Fruit fly (Drosophila melanogaster) whole organism, embryonic: ENCODE measurements around the gene CG17239.

Experiments
- BtbVII ChIP-seq: fragments of 200-800 bp; sonication (Bioruptor generic); optimal IDR thresholded peaks from 3 replicates; lab custom pipeline; 2017; ENCODE audit warnings: missing biosample characterization, mild to moderate bottlenecking, missing genetic modification characterization
- CG11398 ChIP-seq: fragments of 200-800 bp; sonication (Bioruptor generic); optimal IDR thresholded peaks from 2 replicates; lab custom pipeline; 2016; ENCODE audit warnings: missing biosample characterization, missing genetic modification characterization
- CG12104 ChIP-seq: fragments of 200-800 bp; sonication (Bioruptor generic); optimal IDR thresholded peaks from 3 replicates; lab custom pipeline; 2016; ENCODE audit warnings: missing biosample characterization, missing genetic modification characterization
- CG13287 ChIP-seq: fragments of 200-800 bp; sonication (Bioruptor generic); IDR thresholded peaks from 2 replicates; pipeline ENCODE4 v1.3.6; 2022; ENCODE audit warnings: missing biosample characterization, missing genetic modification characterization; ENCODE audit not compliant: partially characterized antibody
- CG15269 ChIP-seq: fragments of 200-800 bp; sonication (Bioruptor generic); optimal IDR thresholded peaks from 2 replicates; lab custom pipeline; 2018; ENCODE audit warnings: missing biosample characterization, mild to moderate bottlenecking, missing genetic modification characterization, moderate library complexity
- CG16813 ChIP-seq: fragments of 200-800 bp; sonication (Bioruptor generic); IDR thresholded peaks from 3 replicates; pipeline ENCODE4 v1.3.6; 2022; ENCODE audit warnings: missing biosample characterization, missing genetic modification characterization; ENCODE audit not compliant: partially characterized antibody
- CG2199 ChIP-seq: fragments of 200-800 bp; sonication (Bioruptor generic); IDR thresholded peaks from 3 replicates; pipeline ENCODE4 v1.3.6; 2022; ENCODE audit warnings: missing biosample characterization, missing genetic modification characterization
- CG2712 ChIP-seq: fragments of 200-800 bp; optimal IDR thresholded peaks from 3 replicates; lab custom pipeline; 2019; ENCODE audit warnings: missing biosample characterization, mild to moderate bottlenecking, missing genetic modification characterization, moderate library complexity
- CG2875 ChIP-seq: fragments of 200-800 bp; sonication (Bioruptor generic); optimal IDR thresholded peaks from 2 replicates; lab custom pipeline; 2017; ENCODE audit warnings: missing biosample characterization, mild to moderate bottlenecking, missing genetic modification characterization, missing genetic modification reagents
- CG4404 ChIP-seq: fragments of 200-800 bp; sonication (Bioruptor generic); IDR thresholded peaks from 2 replicates; pipeline ENCODE4 v1.3.6; 2022; ENCODE audit warnings: missing biosample characterization, missing genetic modification characterization
- CG5245 ChIP-seq: fragments of 200-800 bp; sonication (Bioruptor generic); optimal IDR thresholded peaks from 3 replicates; lab custom pipeline; 2016; ENCODE audit warnings: missing biosample characterization, missing genetic modification characterization
- CG5953 ChIP-seq: fragments of 200-800 bp; sonication (Bioruptor generic); IDR thresholded peaks from 2 replicates; pipeline ENCODE4 v1.3.6; 2022; ENCODE audit warnings: missing biosample characterization, missing genetic modification characterization
- CG6254 ChIP-seq: fragments of 200-800 bp; sonication (Bioruptor generic); optimal IDR thresholded peaks from 3 replicates; lab custom pipeline; 2017; ENCODE audit warnings: mild to moderate bottlenecking, missing biosample characterization, missing genetic modification reagents, missing genetic modification characterization
- CG9932 ChIP-seq: fragments of 200-800 bp; sonication (Bioruptor generic); IDR thresholded peaks from 2 replicates; pipeline ENCODE4 v1.3.6; 2022; ENCODE audit warnings: missing biosample characterization, missing genetic modification characterization
- Dref ChIP-seq: fragments of 200-800 bp; sonication (Bioruptor generic); IDR thresholded peaks from 2 replicates; pipeline ENCODE4 v1.3.6; 2022; ENCODE audit warnings: missing biosample characterization, missing genetic modification characterization
- Fer1 ChIP-seq: fragments of 200-800 bp; sonication (Bioruptor generic); optimal IDR thresholded peaks from 2 replicates; lab custom pipeline; 2017; ENCODE audit warnings: missing biosample characterization, mild to moderate bottlenecking, missing genetic modification characterization
- HLH4C ChIP-seq: fragments of 200-800 bp; sonication (Bioruptor generic); IDR thresholded peaks from 3 replicates; pipeline ENCODE4 v1.3.6; 2022; ENCODE audit warnings: missing biosample characterization, missing genetic modification characterization; ENCODE audit not compliant: partially characterized antibody
- Hmr ChIP-seq: fragments of 200-800 bp; sonication (Bioruptor generic); optimal IDR thresholded peaks from 3 replicates; lab custom pipeline; 2017; ENCODE audit warnings: mild to moderate bottlenecking, missing biosample characterization, missing genetic modification reagents, missing genetic modification characterization
- Med ChIP-seq: fragments of 200-800 bp; sonication (Bioruptor generic); peaks from one replicate; lab custom pipeline; 2016; ENCODE audit warnings: missing biosample characterization, missing genetic modification characterization, mild to moderate bottlenecking, inconsistent platforms, moderate library complexity
- Nf-YA ChIP-seq: fragments of 200-800 bp; sonication (Bioruptor generic); IDR thresholded peaks from 2 replicates; pipeline ENCODE4 v1.3.6; 2022; ENCODE audit warnings: missing biosample characterization, missing genetic modification characterization
- Nf-YB ChIP-seq: fragments of 200-800 bp; sonication (Bioruptor generic); optimal IDR thresholded peaks from 3 replicates; lab custom pipeline; 2019; ENCODE audit warnings: missing biosample characterization, mild to moderate bottlenecking, missing genetic modification characterization, moderate library complexity
- Poxn ChIP-seq: fragments of 200-800 bp; sonication (Bioruptor generic); IDR thresholded peaks from 2 replicates; pipeline ENCODE4 v1.3.6; 2022; ENCODE audit warnings: missing biosample characterization, missing genetic modification characterization
- Taf1 ChIP-seq: fragments of 200-800 bp; sonication (Bioruptor generic); IDR thresholded peaks from 2 replicates; pipeline ENCODE4 v1.3.6; 2022; ENCODE audit warnings: missing biosample characterization, missing genetic modification characterization
- btn ChIP-seq: fragments of 200-800 bp; sonication (Bioruptor generic); optimal IDR thresholded peaks from 2 replicates; lab custom pipeline; 2016; ENCODE audit warnings: missing biosample characterization, missing genetic modification characterization
- chif ChIP-seq, 2 experiments: fragments of 200-800 bp; sonication (Bioruptor generic); optimal IDR thresholded peaks; 3 replicates each; lab custom pipeline; 2016; ENCODE audit warnings: missing biosample characterization in 2 of 2, missing genetic modification characterization in 2 of 2
- crp ChIP-seq, 2 experiments: fragments of 200-800 bp; sonication (Bioruptor generic); optimal IDR thresholded peaks; 2 replicates in 1 of 2; 3 replicates in 1 of 2; lab custom pipeline; 2017; ENCODE audit warnings: missing biosample characterization in 2 of 2, missing genetic modification characterization in 2 of 2, mild to moderate bottlenecking in 1 of 2, moderate library complexity in 1 of 2
- cwo ChIP-seq: fragments of 200-800 bp; sonication (Bioruptor generic); optimal IDR thresholded peaks from 3 replicates; lab custom pipeline; 2017; ENCODE audit warnings: missing biosample characterization, missing genetic modification characterization, mild to moderate bottlenecking, moderate library complexity, missing genetic modification reagents
- dm ChIP-seq: fragments of 200-800 bp; sonication (Bioruptor generic); optimal IDR thresholded peaks from 3 replicates; lab custom pipeline; 2016; ENCODE audit warnings: missing biosample characterization, missing genetic modification characterization
- dmrt11E ChIP-seq: fragments of 200-800 bp; sonication (Bioruptor generic); optimal IDR thresholded peaks from 3 replicates; lab custom pipeline; 2018; ENCODE audit warnings: missing biosample characterization, mild to moderate bottlenecking, missing genetic modification characterization, moderate library complexity
- en ChIP-seq: fragments of 200-800 bp; sonication (Bioruptor generic); optimal IDR thresholded peaks from 2 replicates; lab custom pipeline; 2016; ENCODE audit warnings: missing biosample characterization, missing genetic modification characterization
- exex ChIP-seq: fragments of 200-800 bp; sonication (Bioruptor generic); optimal IDR thresholded peaks from 4 replicates; lab custom pipeline; 2018; ENCODE audit warnings: missing biosample characterization, mild to moderate bottlenecking, missing genetic modification characterization, moderate library complexity
- gem ChIP-seq: fragments of 200-800 bp; sonication (Bioruptor generic); optimal IDR thresholded peaks from 2 replicates; lab custom pipeline; 2019; ENCODE audit warnings: missing biosample characterization, mild to moderate bottlenecking, missing genetic modification characterization, moderate library complexity
- grn ChIP-seq: fragments of 200-800 bp; sonication (Bioruptor generic); optimal IDR thresholded peaks from 3 replicates; lab custom pipeline; 2017; ENCODE audit warnings: missing biosample characterization, missing genetic modification characterization
- her ChIP-seq: fragments of 200-800 bp; sonication (Bioruptor generic); optimal IDR thresholded peaks from 2 replicates; lab custom pipeline; 2016; ENCODE audit warnings: missing biosample characterization, missing genetic modification characterization
- lab ChIP-seq: fragments of 200-800 bp; sonication (Bioruptor generic); optimal IDR thresholded peaks from 3 replicates; lab custom pipeline; 2017; ENCODE audit warnings: missing biosample characterization, missing genetic modification characterization, mild to moderate bottlenecking, moderate library complexity, missing genetic modification reagents
- lbe ChIP-seq: fragments of 200-800 bp; sonication (Bioruptor generic); optimal IDR thresholded peaks from 2 replicates; lab custom pipeline; 2016; ENCODE audit warnings: missing biosample characterization, mild to moderate bottlenecking, missing genetic modification characterization
- org-1 ChIP-seq: fragments of 200-800 bp; sonication (Bioruptor generic); optimal IDR thresholded peaks from 2 replicates; lab custom pipeline; 2017; ENCODE audit warnings: missing biosample characterization, missing genetic modification characterization
- sens ChIP-seq: fragments of 200-800 bp; sonication (Bioruptor generic); peaks from one replicate; lab custom pipeline; 2016; ENCODE audit warnings: missing biosample characterization, missing genetic modification characterization
- shn ChIP-seq: fragments of 200-800 bp; sonication (Bioruptor generic); optimal IDR thresholded peaks from 3 replicates; lab custom pipeline; 2016; ENCODE audit warnings: missing biosample characterization, missing genetic modification characterization
- slbo ChIP-seq: fragments of 200-800 bp; sonication (Bioruptor generic); IDR thresholded peaks from 2 replicates; pipeline ENCODE4 v1.3.6; 2022; ENCODE audit warnings: missing biosample characterization, missing genetic modification characterization
- slou ChIP-seq: fragments of 200-800 bp; sonication (Bioruptor generic); optimal IDR thresholded peaks from 3 replicates; lab custom pipeline; 2016; ENCODE audit warnings: missing biosample characterization, missing genetic modification characterization
- stwl ChIP-seq: fragments of 200-800 bp; sonication (Bioruptor generic); optimal IDR thresholded peaks from 3 replicates; lab custom pipeline; 2018; ENCODE audit warnings: missing biosample characterization, mild to moderate bottlenecking, missing genetic modification characterization, moderate library complexity
- tx ChIP-seq: fragments of 200-800 bp; sonication (Bioruptor generic); optimal IDR thresholded peaks from 2 replicates; lab custom pipeline; 2016; ENCODE audit warnings: missing biosample characterization, missing genetic modification characterization
- vnd ChIP-seq: fragments of 200-800 bp; sonication (Bioruptor generic); IDR thresholded peaks from 3 replicates; pipeline ENCODE4 v1.3.6; 2022; ENCODE audit warnings: missing biosample characterization, missing genetic modification characterization; ENCODE audit not compliant: partially characterized antibody
- vvl ChIP-seq: fragments of 200-800 bp; sonication (Bioruptor generic); IDR thresholded peaks from 2 replicates; pipeline ENCODE4 v1.3.6; 2022; ENCODE audit warnings: missing biosample characterization, missing genetic modification characterization
- wdn ChIP-seq: fragments of 200-800 bp; sonication (Bioruptor generic); IDR thresholded peaks from 2 replicates; pipeline ENCODE4 v1.3.6; 2022; ENCODE audit warnings: missing biosample characterization, missing genetic modification characterization
- yki ChIP-seq: fragments of >200 bp; optimal IDR thresholded peaks from 3 replicates; lab custom pipeline; 2018
- zfh1 ChIP-seq: fragments of 200-800 bp; sonication (Bioruptor generic); IDR thresholded peaks from 3 replicates; pipeline ENCODE4 v1.3.6; 2022; ENCODE audit warnings: missing biosample characterization, missing genetic modification characterization
- zfh2 ChIP-seq: fragments of 200-800 bp; sonication (Bioruptor generic); optimal IDR thresholded peaks from 2 replicates; lab custom pipeline; 2016; ENCODE audit warnings: missing biosample characterization, missing genetic modification characterization

The CG17239 gene

dm6 chr2L:2236722-2237121 lies 15.4 kb downstream of the CG17239 start, which contains the start of gene Sec24CD (continued):
- TF ChIP-seq CG16813 (GFP tag; lab: Robert Waterston, UW) (peak; percentile 84), stwl (tag; lab: Kevin White, UChicago) (peak; percentile 92), CG5245 (GFP tag; lab: Kevin White, UChicago) (no peak), vnd (GFP tag; lab: Robert Waterston, UW) (peak; percentile 84), vvl (GFP tag; lab: Robert Waterston, UW) (peak; percentile 38; the same call in 1 of the 2 replicates), CG2875 (GFP tag; lab: Kevin White, UChicago) (no peak), slou (no peak), CG6254 (GFP tag; lab: Kevin White, UChicago) (no peak), Nf-YB (GFP tag; lab: Kevin White, UChicago) (no peak), lab (no peak), crp (GFP tag; optimal IDR thresholded peaks at IDR 0.05; lab: Kevin White, UChicago) (peak; percentile 20 to 88), org-1 (GFP tag; lab: Kevin White, UChicago) (no peak), CG11398 (GFP tag; lab: Kevin White, UChicago) (no peak), Poxn (GFP tag; lab: Robert Waterston, UW) (no peak), CG12104 (GFP tag; lab: Kevin White, UChicago) (no peak), Hmr (no peak), cwo (GFP tag; lab: Kevin White, UChicago) (no peak)

DNA sequence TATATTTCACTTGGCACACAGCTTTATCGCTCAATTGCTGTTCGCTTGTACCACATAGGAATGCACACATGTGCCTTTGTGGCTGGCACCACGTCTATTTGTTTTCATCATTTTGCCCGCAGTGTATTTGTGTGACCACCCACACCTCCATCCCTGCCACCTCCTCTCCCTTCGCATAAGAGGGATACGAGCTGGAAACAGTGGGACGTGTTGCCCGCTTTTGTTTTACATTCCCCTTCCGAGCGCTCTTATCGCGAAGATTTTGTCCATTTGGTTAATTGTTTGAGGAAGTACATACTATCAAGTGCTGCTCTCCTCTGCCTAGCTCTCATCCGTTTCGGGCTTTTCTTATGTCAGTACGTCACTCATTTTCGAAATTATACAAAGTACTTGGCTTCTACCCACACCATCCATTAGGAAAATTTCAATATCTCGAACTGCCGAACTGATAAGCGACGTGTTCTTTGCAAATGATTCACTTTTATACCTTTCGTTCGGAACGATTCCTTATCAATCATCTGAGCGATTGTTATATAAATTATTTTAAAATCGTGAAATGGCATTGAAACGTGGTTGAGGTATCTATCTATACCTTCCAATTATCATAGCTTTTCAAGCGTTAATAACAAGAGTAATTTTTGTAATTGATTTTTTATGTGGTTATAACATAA lies 23.8 kb downstream of the CG17239 start:
- TF ChIP-seq vnd (GFP tag; lab: Robert Waterston, UW), result no peak
- no peak for TF ChIP-seq CG4404 (GFP tag; lab: Robert Waterston, UW)
- TF ChIP-seq CG9932 (GFP tag; lab: Robert Waterston, UW), result 0 out of 2 replicates have a peak, but pooled peaks have one; percentile 10
- no peak for TF ChIP-seq CG2712 (tag; lab: Kevin White, UChicago)
- TF ChIP-seq HLH4C (GFP tag; lab: Robert Waterston, UW), result 0 out of 3 replicates have a peak, but pooled peaks have one; percentile 16
- no peak for TF ChIP-seq dmrt11E (tag; lab: Kevin White, UChicago)
- TF ChIP-seq btn (GFP tag; lab: Kevin White, UChicago), result no peak
- TF ChIP-seq sens, result peak; percentile 52
- no peak for TF ChIP-seq Taf1
- no peak for TF ChIP-seq CG15269 (tag; lab: Kevin White, UChicago)
- TF ChIP-seq CG5953 (GFP tag; lab: Robert Waterston, UW), result no peak
- no peak for TF ChIP-seq tx (GFP tag; lab: Kevin White, UChicago)
- TF ChIP-seq Med (GFP tag; lab: Kevin White, UChicago), result peak; percentile 74
- no peak for TF ChIP-seq dm (GFP tag; lab: Kevin White, UChicago)
- no peak for TF ChIP-seq zfh2 (GFP tag; lab: Kevin White, UChicago)
- TF ChIP-seq lab, result peak; percentile 29
- TF ChIP-seq gem, result no peak
- TF ChIP-seq shn, result no peak
- no peak for TF ChIP-seq wdn (GFP tag; lab: Robert Waterston, UW)
- no peak for TF ChIP-seq CG13287 (GFP tag; lab: Robert Waterston, UW)
- no peak for TF ChIP-seq Dref (GFP tag; lab: Robert Waterston, UW)
- no peak for TF ChIP-seq slbo (GFP tag; lab: Robert Waterston, UW)
- TF ChIP-seq lbe, result peak; percentile 10
- peak; percentile 62 for TF ChIP-seq BtbVII (GFP tag; lab: Kevin White, UChicago)
- no peak for TF ChIP-seq chif (GFP tag; optimal IDR thresholded peaks at IDR 0.05; lab: Kevin White, UChicago)
- TF ChIP-seq en, result no peak
- TF ChIP-seq Fer1 (GFP tag; lab: Kevin White, UChicago), result no peak
- TF ChIP-seq yki, result no peak
- TF ChIP-seq CG2199 (GFP tag; lab: Robert Waterston, UW), result peak; percentile 32; the same call in 1 of the 3 replicates
- no peak for TF ChIP-seq her (GFP tag; lab: Kevin White, UChicago)
- no peak for TF ChIP-seq Nf-YA
- 0 out of 3 replicates have a peak, but pooled peaks have one; percentile 14 for TF ChIP-seq zfh1 (GFP tag; lab: Robert Waterston, UW)
- peak; percentile 71 for TF ChIP-seq grn (GFP tag; lab: Kevin White, UChicago)
- TF ChIP-seq exex, result peak; percentile 94
- no peak for TF ChIP-seq vvl (GFP tag; lab: Robert Waterston, UW)
